Worm (Caenorhabditis elegans): ENCODE results near the gene pqn-48.

DNA sequence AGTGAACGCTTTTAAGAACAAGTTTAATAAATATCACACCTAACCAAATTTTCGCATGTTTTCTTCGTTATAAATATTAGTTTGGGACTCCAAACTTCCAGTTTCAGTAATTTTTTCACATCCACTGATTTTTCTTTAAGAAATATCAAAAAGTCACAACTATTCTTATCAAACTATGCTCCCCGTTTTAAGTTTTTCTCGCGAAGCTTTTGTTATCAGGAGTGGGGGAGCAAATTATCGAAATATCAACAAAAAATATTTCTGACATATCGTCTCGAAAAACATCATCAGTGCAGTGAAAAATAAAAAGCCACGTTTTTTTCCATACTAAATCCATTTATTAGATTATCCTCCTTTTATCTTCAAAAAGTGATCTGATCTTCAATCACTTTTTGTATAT lies 46.7 kb upstream of the pqn-48 start:
- TF ChIP-seq dmd-4 (tag; optimal IDR thresholded peaks at IDR 0.05) = no peak
- no peak for TF ChIP-seq unc-55 (GFP tag; optimal IDR thresholded peaks at IDR 0.05)
- no peak for TF ChIP-seq blmp-1 (tag; optimal IDR thresholded peaks at IDR 0.05; ENCODE audit: insufficient read depth)
- TF ChIP-seq F13H6.1 (tag; optimal IDR thresholded peaks at IDR 0.05) = no peak
- no peak for TF ChIP-seq aly-2 (tag; optimal IDR thresholded peaks at IDR 0.05)
- no peak for TF ChIP-seq nhr-12 (tag; optimal IDR thresholded peaks at IDR 0.05)
- TF ChIP-seq ZK546.5 (tag; optimal IDR thresholded peaks at IDR 0.05) = no peak
- TF ChIP-seq skn-1 (tag; optimal IDR thresholded peaks at IDR 0.05) = no peak

Data from whole organism, L2 larva.